Fruit fly (Drosophila melanogaster): ENCODE results near the gene kst.

kst gene

DNA sequence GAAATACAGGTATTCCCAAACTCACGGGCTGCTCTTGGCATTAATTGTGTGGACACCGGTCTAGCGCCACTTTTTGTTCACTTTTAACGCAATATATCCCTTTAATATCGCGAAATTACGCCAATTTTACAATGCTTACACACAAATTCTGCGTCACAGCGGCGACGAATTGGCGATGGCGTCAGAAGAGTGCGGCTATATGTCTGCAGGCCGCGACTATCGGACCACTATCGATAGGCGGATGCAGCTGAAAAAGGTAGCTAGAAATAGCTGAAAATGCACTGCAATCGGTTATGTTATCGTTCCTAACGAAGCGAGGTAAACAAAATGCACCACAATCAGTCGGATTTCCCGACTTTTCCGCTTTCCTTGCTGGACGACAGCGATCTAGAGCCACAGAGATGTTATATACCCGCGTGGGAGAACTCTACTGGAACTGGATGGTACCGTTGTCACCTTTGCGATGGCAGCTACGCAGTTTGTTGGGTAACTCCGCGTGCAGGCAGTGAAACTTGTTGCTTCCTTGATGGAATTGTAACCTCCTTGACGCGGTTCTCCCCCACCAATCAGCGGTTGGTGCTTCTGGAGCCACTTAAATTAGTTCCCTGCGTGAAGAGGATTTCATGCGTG is 37.4 kb downstream of the kst start, which contains the start of the genes Ythdc1 and CG12010 (continued):
- TF ChIP-seq zfh2 (GFP tag; optimal IDR thresholded peaks at IDR 0.05), result no peak
- no peak for TF ChIP-seq CG31441 (GFP tag; IDR thresholded peaks at IDR 0.05)
- TF ChIP-seq Ets65A (GFP tag), result no peak
- no peak for TF ChIP-seq disco-r (GFP tag; optimal IDR thresholded peaks at IDR 0.05)
- TF ChIP-seq amos (GFP tag; IDR thresholded peaks at IDR 0.05; ENCODE audit: partially characterized antibody), result peak; percentile 92
- no peak for TF ChIP-seq CG12071 (GFP tag; optimal IDR thresholded peaks at IDR 0.05)
- TF ChIP-seq pita (GFP tag; optimal IDR thresholded peaks at IDR 0.05), result no peak
- peak; percentile 45 for TF ChIP-seq Myb (GFP tag; optimal IDR thresholded peaks at IDR 0.05)
- TF ChIP-seq D (optimal IDR thresholded peaks at IDR 0.05), result peak; percentile 47
- no peak for TF ChIP-seq D (GFP tag; optimal IDR thresholded peaks at IDR 0.05)
- TF ChIP-seq row (GFP tag; IDR thresholded peaks at IDR 0.05), result peak; percentile 57
- peak; percentile 91 for TF ChIP-seq CG32767 (GFP tag; IDR thresholded peaks at IDR 0.05)
- no peak for TF ChIP-seq CG2875 (GFP tag; optimal IDR thresholded peaks at IDR 0.05)
- TF ChIP-seq dmrt99B (tag; optimal IDR thresholded peaks at IDR 0.05), result no peak
- TF ChIP-seq CG16863 (GFP tag; optimal IDR thresholded peaks at IDR 0.05), result no peak
- no peak for TF ChIP-seq ac (GFP tag; optimal IDR thresholded peaks at IDR 0.05)
- peak; percentile 55 for TF ChIP-seq CG2712 (tag; optimal IDR thresholded peaks at IDR 0.05)
- TF ChIP-seq TFAM (GFP tag; optimal IDR thresholded peaks at IDR 0.05), result no peak
- TF ChIP-seq cato (GFP tag; optimal IDR thresholded peaks at IDR 0.05; ENCODE audit: borderline replicate concordance), result no peak
- no peak for TF ChIP-seq lab (GFP tag; optimal IDR thresholded peaks at IDR 0.05)
- TF ChIP-seq Deaf1 (tag; optimal IDR thresholded peaks at IDR 0.05), result no peak
- TF ChIP-seq kah (GFP tag; optimal IDR thresholded peaks at IDR 0.05), result peak; percentile 31
- TF ChIP-seq CG4820 (GFP tag; optimal IDR thresholded peaks at IDR 0.05), result no peak
- TF ChIP-seq grau (tag; optimal IDR thresholded peaks at IDR 0.05), result no peak
- TF ChIP-seq vfl (GFP tag; optimal IDR thresholded peaks at IDR 0.05), result no peak
- TF ChIP-seq insv (GFP tag; optimal IDR thresholded peaks at IDR 0.05), result peak in 1 of 2 experiments; percentile 30
- TF ChIP-seq hbn (GFP tag; IDR thresholded peaks at IDR 0.05; ENCODE audit: partially characterized antibody), result peak; percentile 75
- no peak for TF ChIP-seq zfh1 (GFP tag; IDR thresholded peaks at IDR 0.05)
- TF ChIP-seq zen (tag; optimal IDR thresholded peaks at IDR 0.05), result peak; percentile 2
- peak; percentile 47 for TF ChIP-seq CG7987 (GFP tag; optimal IDR thresholded peaks at IDR 0.05)
- no peak for TF ChIP-seq ash1 (GFP tag; optimal IDR thresholded peaks at IDR 0.05)
- peak; percentile 79 for TF ChIP-seq CG8478 (optimal IDR thresholded peaks at IDR 0.05)
- TF ChIP-seq oc (tag; optimal IDR thresholded peaks at IDR 0.05), result no peak
- TF ChIP-seq Scr (GFP tag; IDR thresholded peaks at IDR 0.05; ENCODE audit: partially characterized antibody), result peak; percentile 88
- TF ChIP-seq croc (GFP tag; conservative IDR thresholded peaks at IDR 0.05), result no peak
- no peak for TF ChIP-seq CG10147 (GFP tag; optimal IDR thresholded peaks at IDR 0.05)
- no peak for TF ChIP-seq grn (GFP tag; optimal IDR thresholded peaks at IDR 0.05)
- no peak for TF ChIP-seq MTF-1 (GFP tag; optimal IDR thresholded peaks at IDR 0.05; ENCODE audit: borderline replicate concordance)
- TF ChIP-seq Dip2 (GFP tag; IDR thresholded peaks at IDR 0.05), result no peak
- no peak for TF ChIP-seq CG3163 (GFP tag; optimal IDR thresholded peaks at IDR 0.05)
- TF ChIP-seq btn (GFP tag; optimal IDR thresholded peaks at IDR 0.05), result no peak
- TF ChIP-seq CG10267 (tag; optimal IDR thresholded peaks at IDR 0.05), result peak; percentile 44
- no peak for TF ChIP-seq dati (GFP tag; IDR thresholded peaks at IDR 0.05)
- no peak for TF ChIP-seq CG3847 (GFP tag; IDR thresholded peaks at IDR 0.05)
- TF ChIP-seq CG14860 (GFP tag; IDR thresholded peaks at IDR 0.05; ENCODE audit: partially characterized antibody), result peak; percentile 92
- peak; percentile 49 for TF ChIP-seq zf30C (GFP tag; optimal IDR thresholded peaks at IDR 0.05)
- no peak for TF ChIP-seq CG1603 (tag; optimal IDR thresholded peaks at IDR 0.05)
- no peak for TF ChIP-seq CG2678 (tag; optimal IDR thresholded peaks at IDR 0.05)
- TF ChIP-seq CG15601 (tag; optimal IDR thresholded peaks at IDR 0.05), result no peak
- no peak for TF ChIP-seq tgo (GFP tag; IDR thresholded peaks at IDR 0.05)
- peak; percentile 88 for TF ChIP-seq CG17802 (tag; optimal IDR thresholded peaks at IDR 0.05)
